Worm (Caenorhabditis elegans): Measurements from ENCODE around the gene Y42A5A.3.

The Y42A5A.3 gene

DNA sequence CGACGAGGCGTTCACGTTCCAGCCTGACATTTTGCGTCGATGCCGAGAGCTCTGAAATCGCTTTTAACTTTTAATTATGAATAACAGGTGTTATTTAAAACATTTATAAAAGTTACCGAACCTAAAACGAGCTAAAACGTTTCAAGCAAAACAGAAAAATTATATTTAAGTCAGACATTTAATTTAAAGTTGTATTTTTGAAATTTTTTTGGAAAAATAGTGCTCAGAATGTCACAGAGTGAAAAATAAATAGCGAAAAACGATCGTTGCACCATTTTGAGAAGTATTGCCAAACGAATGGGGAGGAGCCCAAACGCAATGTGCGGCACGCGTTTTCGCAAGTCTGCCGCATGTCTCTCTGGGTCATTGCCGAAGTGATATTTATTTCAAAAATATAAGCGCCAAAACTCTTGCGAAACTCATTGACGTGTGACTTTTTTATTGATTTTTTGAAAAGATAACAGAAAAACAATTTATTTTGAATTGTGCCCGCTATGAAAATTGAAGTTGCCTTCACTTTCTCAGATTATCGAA is 17.3 kb upstream of the Y42A5A.3 start, which contains the start of gene erfa-3 (continued):
- TF ChIP-seq dmd-9 (GFP tag; IDR thresholded peaks at IDR 0.05) = no peak
- no peak for TF ChIP-seq spr-3 (GFP tag; optimal IDR thresholded peaks at IDR 0.05)
- TF ChIP-seq tra-1 (GFP tag; IDR thresholded peaks at IDR 0.05) = no peak
- peak; percentile 58 for TF ChIP-seq ztf-7 (tag; optimal IDR thresholded peaks at IDR 0.05)
- TF ChIP-seq dmd-6 (GFP tag; IDR thresholded peaks at IDR 0.05) = no peak
- no peak for TF ChIP-seq pqm-1 (tag; optimal IDR thresholded peaks at IDR 0.05)
- no peak for TF ChIP-seq F44E2.7 (GFP tag; IDR thresholded peaks at IDR 0.05)
- no peak for TF ChIP-seq lir-3 (tag; optimal IDR thresholded peaks at IDR 0.05)
- peak; percentile 60 for TF ChIP-seq lin-13 (GFP tag; optimal IDR thresholded peaks at IDR 0.05)
- TF ChIP-seq hlh-11 (tag; optimal IDR thresholded peaks at IDR 0.05) = peak; percentile 53
- TF ChIP-seq daf-8 (GFP tag; IDR thresholded peaks at IDR 0.05) = no peak
- no peak for TF ChIP-seq snpc-4 (tag; optimal IDR thresholded peaks at IDR 0.05)
- TF ChIP-seq lin-39 (tag; optimal IDR thresholded peaks at IDR 0.05) = no peak
- peak; percentile 61; the same call in 1 of the 2 replicates for TF ChIP-seq T26A8.4 (GFP tag; IDR thresholded peaks at IDR 0.05)
- no peak for TF ChIP-seq ceh-32 (tag; optimal IDR thresholded peaks at IDR 0.05; ENCODE audit: poor library complexity)
- no peak for TF ChIP-seq set-16 (GFP tag; IDR thresholded peaks at IDR 0.05)
- TF ChIP-seq skn-1 (tag; optimal IDR thresholded peaks at IDR 0.05) = no peak
- TF ChIP-seq nhr-28 (tag; optimal IDR thresholded peaks at IDR 0.05) = peak; percentile 48
- TF ChIP-seq nhr-42 (GFP tag; IDR thresholded peaks at IDR 0.05) = no peak
- TF ChIP-seq nhr-41 (GFP tag; IDR thresholded peaks at IDR 0.05) = no peak

DNA sequence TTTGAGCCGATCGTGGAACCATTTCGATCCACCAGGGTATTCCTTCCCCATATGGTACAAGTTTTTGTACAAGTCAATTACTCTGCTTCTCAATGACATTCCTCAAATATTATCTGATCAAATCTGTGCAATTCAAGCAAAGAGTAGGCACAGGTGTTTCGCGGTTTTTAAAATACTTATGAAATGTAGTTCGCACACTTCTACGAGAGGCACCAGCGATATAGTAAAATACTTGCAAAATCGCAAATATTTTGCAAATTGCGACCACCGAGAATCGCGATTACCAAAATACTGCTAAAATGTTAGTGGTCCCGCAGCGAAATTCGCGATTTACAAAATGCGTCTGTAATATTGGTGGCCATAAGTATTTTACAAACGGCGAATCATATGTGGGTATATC is 13.9 kb upstream of the Y42A5A.3 start, which contains the start of gene Y42A5A.5:
TSS of gene Y42A5A.5 (minus strand) at position 101 of the 400 bp plus-strand sequence.
- TF ChIP-seq aha-1 (tag) = peak; percentile 58

DNA sequence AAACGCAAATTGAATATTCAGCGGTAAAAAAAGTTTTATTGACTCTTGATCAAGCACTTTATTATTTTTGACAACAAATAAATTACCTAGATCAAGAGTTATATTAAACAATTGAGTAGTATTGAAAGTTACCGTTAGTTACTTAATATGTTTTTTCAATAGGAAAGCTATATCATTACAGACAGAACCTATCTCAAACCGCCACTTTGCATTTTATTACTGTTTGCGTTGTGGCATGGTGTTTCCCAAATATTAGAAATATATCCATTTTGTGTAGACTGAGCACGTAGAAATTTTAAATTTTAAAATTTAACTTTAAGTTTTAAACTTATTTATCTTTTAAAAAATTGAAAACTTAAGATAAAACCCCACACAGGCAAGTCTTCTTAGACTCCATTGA is 8.6 kb upstream of the Y42A5A.3 start:
- TF ChIP-seq unc-62 (GFP tag; optimal IDR thresholded peaks at IDR 0.05 in 1 of 2) = peak in 1 of 2 experiments; percentile 90
- no peak for TF ChIP-seq unc-62 (tag; optimal IDR thresholded peaks at IDR 0.05)
- TF ChIP-seq nhr-76 (tag; optimal IDR thresholded peaks at IDR 0.05) = no peak

DNA sequence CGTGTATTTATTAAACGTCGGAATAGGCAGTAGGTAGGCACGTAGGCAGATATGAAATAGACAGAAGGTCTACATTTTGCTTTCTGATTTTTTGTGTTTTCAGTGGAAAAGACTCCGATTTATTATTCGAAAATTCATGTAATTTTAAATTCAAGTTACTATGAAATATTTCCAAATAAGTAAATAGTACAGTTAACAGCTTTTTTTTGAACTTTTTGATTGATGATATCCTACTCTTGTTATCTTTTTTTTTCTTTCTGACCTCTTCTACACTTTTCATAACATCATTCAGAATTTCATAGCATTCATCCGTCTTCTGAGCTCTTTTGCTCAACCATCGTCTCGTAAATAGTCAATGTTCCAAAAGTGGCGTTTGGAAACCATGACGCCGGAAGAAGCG is 2.8 kb upstream of the Y42A5A.3 start, which contains the start of gene cdkl-1:
TSS of gene cdkl-1 (plus strand) at position 301 of the 400 bp plus-strand sequence.
- TF ChIP-seq set-16 (GFP tag; IDR thresholded peaks at IDR 0.05) (no peak), aly-2 (tag; optimal IDR thresholded peaks at IDR 0.05) (no peak), fkh-10 (GFP tag; optimal IDR thresholded peaks at IDR 0.05) (no peak), hmg-1.1 (GFP tag; IDR thresholded peaks at IDR 0.05) (no peak), lin-1 (GFP tag; IDR thresholded peaks at IDR 0.05) (no peak), fos-1 (tag; optimal IDR thresholded peaks at IDR 0.05) (no peak), lsy-2 (tag; optimal IDR thresholded peaks at IDR 0.05) (no peak), lin-29 (GFP tag; IDR thresholded peaks at IDR 0.05) (no peak), pha-4 (GFP tag; IDR thresholded peaks at IDR 0.05) (no peak), pha-4 (tag; optimal IDR thresholded peaks at IDR 0.05) (no peak), mdl-1 (tag; optimal IDR thresholded peaks at IDR 0.05) (no peak), ctbp-1 (GFP tag; IDR thresholded peaks at IDR 0.05) (no peak), duxl-1 (tag; optimal IDR thresholded peaks at IDR 0.05; ENCODE audit: poor library complexity) (no peak), zfp-2 (tag; optimal IDR thresholded peaks at IDR 0.05) (no peak), arid-1 (GFP tag; conservative IDR thresholded peaks at IDR 0.05) (no peak), T26A8.4 (GFP tag; IDR thresholded peaks at IDR 0.05) (no peak), dmd-9 (GFP tag; IDR thresholded peaks at IDR 0.05) (no peak)

All from whole organism, L4 larva.